Fruit fly (Drosophila melanogaster) whole organism, embryonic: ENCODE data around the gene CG5377.

Source experiments
- Aef1 ChIP-seq: fragments of 200-800 bp; sonication (Bioruptor generic); IDR thresholded peaks from 3 replicates; pipeline ENCODE4 v1.3.6; 2022; ENCODE audit warnings: missing biosample characterization, missing genetic modification characterization
- Atf6 ChIP-seq: fragments of 200-800 bp; sonication (Bioruptor generic); IDR thresholded peaks from 2 replicates; pipeline ENCODE4 v1.3.6; 2022; ENCODE audit warnings: missing biosample characterization, missing genetic modification characterization
- Bdp1 ChIP-seq: fragments of 200-800 bp; sonication (Bioruptor generic); optimal IDR thresholded peaks from 3 replicates; lab custom pipeline; 2016; ENCODE audit warnings: missing biosample characterization, missing genetic modification characterization
- Bgb ChIP-seq: fragments of 200-800 bp; sonication (Bioruptor generic); IDR thresholded peaks from 2 replicates; pipeline ENCODE4 v1.3.6; 2022; ENCODE audit warnings: missing biosample characterization, missing genetic modification characterization; ENCODE audit not compliant: partially characterized antibody
- CG11085 ChIP-seq: fragments of 200-800 bp; sonication (Bioruptor generic); IDR thresholded peaks from 2 replicates; pipeline ENCODE4 v1.3.6; 2022; ENCODE audit warnings: missing biosample characterization, missing genetic modification characterization
- CG11560 ChIP-seq: fragments of 200-800 bp; sonication (Bioruptor generic); IDR thresholded peaks from 3 replicates; pipeline ENCODE4 v1.3.6; 2022; ENCODE audit warnings: missing biosample characterization, missing genetic modification characterization
- CG12219 ChIP-seq: fragments of 200-800 bp; sonication (Bioruptor generic); optimal IDR thresholded peaks from 3 replicates; lab custom pipeline; 2018; ENCODE audit warnings: missing biosample characterization, mild to moderate bottlenecking, missing genetic modification characterization
- CG1233 ChIP-seq: fragments of 200-800 bp; sonication (Bioruptor generic); optimal IDR thresholded peaks from 4 replicates; lab custom pipeline; 2018; ENCODE audit warnings: missing biosample characterization, mild to moderate bottlenecking, missing genetic modification characterization
- CG14710 ChIP-seq: fragments of 200-800 bp; sonication (Bioruptor generic); optimal IDR thresholded peaks from 3 replicates; lab custom pipeline; 2019; ENCODE audit warnings: missing biosample characterization, mild to moderate bottlenecking, missing genetic modification characterization, moderate library complexity
- CG15601 ChIP-seq: fragments of 200-800 bp; sonication (Bioruptor generic); optimal IDR thresholded peaks from 3 replicates; lab custom pipeline; 2019; ENCODE audit warnings: missing biosample characterization, mild to moderate bottlenecking, missing genetic modification characterization, moderate library complexity
- CG16815 ChIP-seq: fragments of 200-800 bp; sonication (Bioruptor generic); optimal IDR thresholded peaks from 3 replicates; lab custom pipeline; 2017; ENCODE audit warnings: missing biosample characterization, mild to moderate bottlenecking, missing genetic modification characterization
- CG1832 ChIP-seq: fragments of 200-800 bp; sonication (Bioruptor generic); optimal IDR thresholded peaks from 2 replicates; lab custom pipeline; 2017; ENCODE audit warnings: missing biosample characterization, mild to moderate bottlenecking, missing genetic modification characterization, inconsistent platforms
- CG18619 ChIP-seq: fragments of 200-800 bp; sonication (Bioruptor generic); optimal IDR thresholded peaks from 3 replicates; lab custom pipeline; 2017; ENCODE audit warnings: missing biosample characterization, mild to moderate bottlenecking, missing genetic modification characterization
- CG2678 ChIP-seq: fragments of 200-800 bp; sonication (Bioruptor generic); optimal IDR thresholded peaks from 3 replicates; lab custom pipeline; 2019; ENCODE audit warnings: missing biosample characterization, mild to moderate bottlenecking, missing genetic modification characterization, moderate library complexity
- CG4360 ChIP-seq: fragments of 200-800 bp; sonication (Bioruptor generic); IDR thresholded peaks from 2 replicates; pipeline ENCODE4 v1.3.6; 2022; ENCODE audit warnings: missing biosample characterization, missing genetic modification characterization
- CG6254 ChIP-seq: fragments of 200-800 bp; sonication (Bioruptor generic); optimal IDR thresholded peaks from 3 replicates; lab custom pipeline; 2017; ENCODE audit warnings: mild to moderate bottlenecking, missing biosample characterization, missing genetic modification reagents, missing genetic modification characterization
- CoRest ChIP-seq: fragments of 200-800 bp; sonication (Bioruptor generic); optimal IDR thresholded peaks from 3 replicates; lab custom pipeline; 2018; ENCODE audit warnings: missing biosample characterization, mild to moderate bottlenecking, missing genetic modification characterization, moderate library complexity
- Dbx ChIP-seq: fragments of 200-800 bp; sonication (Bioruptor generic); IDR thresholded peaks from 3 replicates; pipeline ENCODE4 v1.3.6; 2022; ENCODE audit warnings: missing biosample characterization, missing genetic modification characterization
- Fer2 ChIP-seq: fragments of 200-800 bp; sonication (Bioruptor generic); optimal IDR thresholded peaks from 2 replicates; lab custom pipeline; 2018; ENCODE audit warnings: missing biosample characterization, mild to moderate bottlenecking, missing genetic modification characterization, moderate library complexity
- Gsc ChIP-seq: fragments of 200-800 bp; sonication (Bioruptor generic); IDR thresholded peaks from 2 replicates; pipeline ENCODE4 v1.3.6; 2022; ENCODE audit warnings: missing biosample characterization, missing genetic modification characterization
- HLH54F ChIP-seq: fragments of 200-800 bp; sonication (Bioruptor generic); optimal IDR thresholded peaks from 3 replicates; lab custom pipeline; 2016; ENCODE audit warnings: missing biosample characterization, missing genetic modification characterization
- Hmr ChIP-seq: fragments of 200-800 bp; sonication (Bioruptor generic); optimal IDR thresholded peaks from 3 replicates; lab custom pipeline; 2017; ENCODE audit warnings: mild to moderate bottlenecking, missing biosample characterization, missing genetic modification reagents, missing genetic modification characterization
- Lim3 ChIP-seq: fragments of 200-800 bp; sonication (Bioruptor generic); IDR thresholded peaks from 2 replicates; pipeline ENCODE4 v1.3.6; 2022; ENCODE audit warnings: missing biosample characterization, missing genetic modification characterization
- Nf-YA ChIP-seq: fragments of 200-800 bp; sonication (Bioruptor generic); IDR thresholded peaks from 2 replicates; pipeline ENCODE4 v1.3.6; 2022; ENCODE audit warnings: missing biosample characterization, missing genetic modification characterization
- NfI ChIP-seq: fragments of 200-800 bp; sonication (Bioruptor generic); optimal IDR thresholded peaks from 3 replicates; lab custom pipeline; 2018; ENCODE audit warnings: missing biosample characterization, mild to moderate bottlenecking, missing genetic modification characterization, moderate library complexity
- Oaz ChIP-seq: fragments of 200-800 bp; sonication (Bioruptor generic); IDR thresholded peaks from 2 replicates; pipeline ENCODE4 v1.3.6; 2022; ENCODE audit warnings: missing biosample characterization, missing genetic modification characterization
- PHDP ChIP-seq: fragments of 200-800 bp; sonication (Bioruptor generic); optimal IDR thresholded peaks from 3 replicates; lab custom pipeline; 2018; ENCODE audit warnings: missing biosample characterization, mild to moderate bottlenecking, missing genetic modification characterization, moderate library complexity
- Rfx ChIP-seq: fragments of 200-800 bp; sonication (Bioruptor generic); IDR thresholded peaks from 2 replicates; pipeline ENCODE4 v1.3.6; 2022; ENCODE audit warnings: missing biosample characterization, missing genetic modification characterization
- Sry-β ChIP-seq: fragments of 200-800 bp; sonication (Bioruptor generic); optimal IDR thresholded peaks from 2 replicates; lab custom pipeline; 2018; ENCODE audit warnings: missing biosample characterization, mild to moderate bottlenecking, missing genetic modification characterization, moderate library complexity
- ap ChIP-seq: fragments of 200-800 bp; sonication (Bioruptor generic); IDR thresholded peaks from 2 replicates; pipeline ENCODE4 v1.3.6; 2022; ENCODE audit warnings: missing biosample characterization, missing genetic modification characterization
- bigmax ChIP-seq: fragments of 200-800 bp; sonication (Bioruptor generic); optimal IDR thresholded peaks from 2 replicates; lab custom pipeline; 2018; ENCODE audit warnings: missing biosample characterization, mild to moderate bottlenecking, missing genetic modification characterization
- cas ChIP-seq: fragments of 200-800 bp; sonication (Bioruptor generic); IDR thresholded peaks from 2 replicates; pipeline ENCODE4 v1.3.6; 2022; ENCODE audit warnings: missing biosample characterization, missing genetic modification characterization
- crc ChIP-seq: fragments of 200-800 bp; sonication (Bioruptor generic); optimal IDR thresholded peaks from 2 replicates; lab custom pipeline; 2016; ENCODE audit warnings: missing biosample characterization, missing genetic modification characterization
- dan ChIP-seq: fragments of 200-800 bp; sonication (Bioruptor generic); IDR thresholded peaks from 2 replicates; pipeline ENCODE4 v1.3.6; 2022; ENCODE audit warnings: missing biosample characterization, missing genetic modification characterization
- dmrt11E ChIP-seq: fragments of 200-800 bp; sonication (Bioruptor generic); optimal IDR thresholded peaks from 3 replicates; lab custom pipeline; 2018; ENCODE audit warnings: missing biosample characterization, mild to moderate bottlenecking, missing genetic modification characterization, moderate library complexity
- gsb ChIP-seq: fragments of 200-800 bp; sonication (Bioruptor generic); IDR thresholded peaks from 2 replicates; pipeline ENCODE4 v1.3.6; 2022; ENCODE audit warnings: missing biosample characterization, missing genetic modification characterization
- gt ChIP-seq: fragments of 200-800 bp; sonication (Bioruptor generic); IDR thresholded peaks from 2 replicates; pipeline ENCODE4 v1.3.6; 2022; ENCODE audit warnings: missing biosample characterization, missing genetic modification characterization
- ham ChIP-seq: fragments of 200-800 bp; sonication (Bioruptor generic); IDR thresholded peaks from 2 replicates; pipeline ENCODE4 v1.3.6; 2022; ENCODE audit warnings: missing biosample characterization, missing genetic modification characterization
- inv ChIP-seq: fragments of 200-800 bp; sonication (Bioruptor generic); IDR thresholded peaks from 2 replicates; pipeline ENCODE4 v1.3.6; 2022; ENCODE audit warnings: missing biosample characterization, missing genetic modification characterization; ENCODE audit not compliant: partially characterized antibody
- ken ChIP-seq: fragments of 200-800 bp; sonication (Bioruptor generic); IDR thresholded peaks from 3 replicates; pipeline ENCODE4 v1.3.6; 2022; ENCODE audit warnings: missing biosample characterization, missing genetic modification characterization
- nmo ChIP-seq: fragments of 200-800 bp; sonication (Bioruptor generic); optimal IDR thresholded peaks from 2 replicates; lab custom pipeline; 2018; ENCODE audit warnings: missing biosample characterization, mild to moderate bottlenecking, missing genetic modification characterization, moderate library complexity
- row ChIP-seq: fragments of 200-800 bp; sonication (Bioruptor generic); IDR thresholded peaks from 3 replicates; pipeline ENCODE4 v1.3.6; 2022; ENCODE audit warnings: missing biosample characterization, missing genetic modification characterization
- schlank ChIP-seq: fragments of 200-800 bp; sonication (Bioruptor generic); optimal IDR thresholded peaks from 2 replicates; lab custom pipeline; 2018; ENCODE audit warnings: missing biosample characterization, mild to moderate bottlenecking, missing genetic modification characterization
- sima ChIP-seq: fragments of 200-800 bp; sonication (Bioruptor generic); optimal IDR thresholded peaks from 2 replicates; lab custom pipeline; 2016; ENCODE audit warnings: missing biosample characterization, missing genetic modification characterization
- trem ChIP-seq: fragments of 200-800 bp; optimal IDR thresholded peaks from 3 replicates; lab custom pipeline; 2019; ENCODE audit warnings: missing biosample characterization, mild to moderate bottlenecking, missing genetic modification characterization, moderate library complexity
- tup ChIP-seq: fragments of 200-800 bp; sonication (Bioruptor generic); optimal IDR thresholded peaks from 2 replicates; lab custom pipeline; 2016; ENCODE audit warnings: missing biosample characterization, mild to moderate bottlenecking, missing genetic modification characterization, moderate library complexity
- vvl ChIP-seq: fragments of 200-800 bp; sonication (Bioruptor generic); IDR thresholded peaks from 2 replicates; pipeline ENCODE4 v1.3.6; 2022; ENCODE audit warnings: missing biosample characterization, missing genetic modification characterization

The CG5377 gene

DNA sequence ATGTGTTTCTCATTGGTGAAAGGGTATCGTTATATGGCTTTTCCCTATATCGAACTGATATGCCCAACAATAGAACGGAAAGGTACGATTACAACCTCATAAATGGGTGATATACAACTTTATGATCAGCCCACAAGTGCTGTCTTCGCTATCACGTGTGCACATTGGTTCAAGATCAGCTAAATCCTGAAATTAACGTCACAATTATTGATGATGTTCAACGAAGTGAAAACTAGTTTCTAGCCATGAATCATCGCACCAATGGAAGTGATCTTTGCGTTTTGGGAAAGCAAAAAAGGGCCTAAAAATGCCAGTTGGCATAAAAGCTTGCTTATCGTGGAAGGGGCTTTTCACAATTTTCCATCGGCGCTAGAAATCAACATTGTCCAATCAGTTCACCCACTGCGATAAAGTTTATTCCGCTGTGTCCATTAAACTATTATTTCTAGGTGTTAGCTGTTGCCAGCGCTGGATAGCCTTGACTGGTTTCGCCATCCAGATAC lies 3.3 kb downstream of the CG5377 start, which contains the start of gene CG7054 (continued):
- TF ChIP-seq Rfx (GFP tag; lab: Robert Waterston, UW) (peak; percentile 17; the same call in 1 of the 2 replicates), cas (GFP tag; lab: Robert Waterston, UW) (no peak), CG12219 (GFP tag; lab: Kevin White, UChicago) (peak; percentile 9), Bgb (GFP tag; lab: Robert Waterston, UW) (no peak; the same call in 1 of the 2 replicates), row (GFP tag; lab: Robert Waterston, UW) (peak; percentile 47; the same call in 2 of the 3 replicates), Aef1 (GFP tag; lab: Robert Waterston, UW) (no peak), sima (GFP tag; lab: Kevin White, UChicago) (no peak), HLH54F (GFP tag; lab: Kevin White, UChicago) (no peak), gt (GFP tag; lab: Robert Waterston, UW) (no peak), dan (GFP tag; lab: Robert Waterston, UW) (no peak), crc (GFP tag; lab: Kevin White, UChicago) (no peak), CG2678 (tag; lab: Kevin White, UChicago) (peak; percentile 61), CG6254 (peak; percentile 6), CG1832 (no peak), vvl (GFP tag; lab: Robert Waterston, UW) (no peak), CG18619 (no peak), ap (GFP tag; lab: Robert Waterston, UW) (no peak), trem (tag; lab: Kevin White, UChicago) (no peak), bigmax (GFP tag; lab: Kevin White, UChicago) (no peak), CG14710 (tag; lab: Kevin White, UChicago) (no peak), Oaz (GFP tag; lab: Robert Waterston, UW) (no peak), CoRest (peak; percentile 35), Sry-β (no peak), gsb (GFP tag; lab: Robert Waterston, UW) (no peak), CG1233 (GFP tag; lab: Kevin White, UChicago) (peak; percentile 13), CG15601 (tag; lab: Kevin White, UChicago) (peak; percentile 7), NfI (peak; percentile 48), Gsc (GFP tag; lab: Robert Waterston, UW) (no peak), nmo (GFP tag; lab: Kevin White, UChicago) (peak; percentile 24), Hmr (GFP tag; lab: Kevin White, UChicago) (peak; percentile 74), CG16815 (no peak), Fer2 (no peak), dmrt11E (tag; lab: Kevin White, UChicago) (no peak), schlank (tag; lab: Kevin White, UChicago) (no peak), Dbx (GFP tag; lab: Robert Waterston, UW) (0 out of 3 replicates have a peak, but pooled peaks have one; percentile 23), Atf6 (GFP tag; lab: Robert Waterston, UW) (peak; percentile 42; the same call in 1 of the 2 replicates), ken (GFP tag; lab: Robert Waterston, UW) (no peak), ham (no peak; the same call in 1 of the 2 replicates), CG11085 (no peak), tup (no peak), Lim3 (GFP tag; lab: Robert Waterston, UW) (no peak), Bdp1 (GFP tag; lab: Kevin White, UChicago) (no peak), CG11560 (tag; lab: Robert Waterston, UW) (no peak), Nf-YA (GFP tag; lab: Robert Waterston, UW) (no peak), CG4360 (GFP tag; lab: Robert Waterston, UW) (no peak), inv (GFP tag; lab: Robert Waterston, UW) (no peak), PHDP (peak; percentile 51)
